Fruit fly (Drosophila melanogaster) whole organism, embryonic: ENCODE results near the gene Arpc4.

Experiments used
- Atf6 ChIP-seq: fragments of 200-800 bp; sonication (Bioruptor generic); IDR thresholded peaks from 2 replicates; pipeline ENCODE4 v1.3.6; 2022; ENCODE audit warnings: missing biosample characterization, missing genetic modification characterization
- CG11093 ChIP-seq: fragments of 200-800 bp; sonication (Bioruptor generic); IDR thresholded peaks from 3 replicates; pipeline ENCODE4 v1.3.6; 2022; ENCODE audit warnings: missing biosample characterization, missing genetic modification characterization
- CG11398 ChIP-seq: fragments of 200-800 bp; sonication (Bioruptor generic); optimal IDR thresholded peaks from 2 replicates; lab custom pipeline; 2016; ENCODE audit warnings: missing biosample characterization, missing genetic modification characterization
- CG12104 ChIP-seq: fragments of 200-800 bp; sonication (Bioruptor generic); optimal IDR thresholded peaks from 3 replicates; lab custom pipeline; 2016; ENCODE audit warnings: missing biosample characterization, missing genetic modification characterization
- CG12299 ChIP-seq: fragments of 200-800 bp; sonication (Bioruptor generic); optimal IDR thresholded peaks from 2 replicates; lab custom pipeline; 2018; ENCODE audit warnings: missing biosample characterization, mild to moderate bottlenecking, missing genetic modification characterization
- CG12942 ChIP-seq: fragments of 200-800 bp; sonication (Bioruptor generic); optimal IDR thresholded peaks from 3 replicates; lab custom pipeline; 2016; ENCODE audit warnings: missing biosample characterization, missing genetic modification characterization
- CG13624 ChIP-seq: fragments of 200-800 bp; sonication (Bioruptor generic); optimal IDR thresholded peaks from 2 replicates; lab custom pipeline; 2016; ENCODE audit warnings: missing biosample characterization, missing genetic modification characterization
- CG13775 ChIP-seq: fragments of 200-800 bp; sonication (Bioruptor generic); optimal IDR thresholded peaks from 3 replicates; lab custom pipeline; 2017; ENCODE audit warnings: missing biosample characterization, mild to moderate bottlenecking, missing genetic modification characterization
- CG17186 ChIP-seq: fragments of 200-800 bp; sonication (Bioruptor generic); optimal IDR thresholded peaks from 3 replicates; lab custom pipeline; 2017; ENCODE audit warnings: missing biosample characterization, missing genetic modification reagents, missing genetic modification characterization
- CG17802 ChIP-seq: fragments of 200-800 bp; sonication (Bioruptor generic); optimal IDR thresholded peaks from 2 replicates; lab custom pipeline; 2018; ENCODE audit warnings: missing biosample characterization, mild to moderate bottlenecking, missing genetic modification characterization, moderate library complexity
- CG18764 ChIP-seq: fragments of 200-800 bp; sonication (Bioruptor generic); optimal IDR thresholded peaks from 3 replicates; lab custom pipeline; 2016; ENCODE audit warnings: missing biosample characterization, missing genetic modification characterization
- CG30020 ChIP-seq: fragments of 200-800 bp; optimal IDR thresholded peaks from 2 replicates; lab custom pipeline; 2019; ENCODE audit warnings: missing biosample characterization, mild to moderate bottlenecking, missing genetic modification characterization, moderate library complexity
- CG32772 ChIP-seq: fragments of 200-800 bp; sonication (Bioruptor generic); IDR thresholded peaks from 2 replicates; pipeline ENCODE4 v1.3.6; 2022; ENCODE audit warnings: missing biosample characterization, missing genetic modification characterization
- CG3847 ChIP-seq: fragments of 200-800 bp; sonication (Bioruptor generic); IDR thresholded peaks from 2 replicates; pipeline ENCODE4 v1.3.6; 2022; ENCODE audit warnings: missing biosample characterization, missing genetic modification characterization
- CG6254 ChIP-seq: fragments of 200-800 bp; sonication (Bioruptor generic); optimal IDR thresholded peaks from 3 replicates; lab custom pipeline; 2017; ENCODE audit warnings: mild to moderate bottlenecking, missing biosample characterization, missing genetic modification reagents, missing genetic modification characterization
- CG7556 ChIP-seq: fragments of 200-800 bp; sonication (Bioruptor generic); optimal IDR thresholded peaks from 2 replicates; lab custom pipeline; 2017; ENCODE audit warnings: missing biosample characterization, mild to moderate bottlenecking, missing genetic modification characterization
- CG8388 ChIP-seq: fragments of 200-800 bp; sonication (Bioruptor generic); optimal IDR thresholded peaks from 2 replicates; lab custom pipeline; 2019; ENCODE audit warnings: missing biosample characterization, mild to moderate bottlenecking, missing genetic modification characterization, moderate library complexity
- CG8944 ChIP-seq: fragments of 200-800 bp; sonication (Bioruptor generic); optimal IDR thresholded peaks from 3 replicates; lab custom pipeline; 2016; ENCODE audit warnings: missing biosample characterization, missing genetic modification characterization
- CG9215 ChIP-seq: fragments of 200-800 bp; sonication (Bioruptor generic); IDR thresholded peaks from 2 replicates; pipeline ENCODE4 v1.3.6; 2022; ENCODE audit warnings: missing biosample characterization, missing genetic modification characterization
- CG9609 ChIP-seq: fragments of 200-800 bp; sonication (Bioruptor generic); optimal IDR thresholded peaks from 3 replicates; lab custom pipeline; 2016; ENCODE audit warnings: missing biosample characterization, missing genetic modification characterization
- CG9797 ChIP-seq: fragments of 200-800 bp; sonication (Bioruptor generic); optimal IDR thresholded peaks from 3 replicates; lab custom pipeline; 2018; ENCODE audit warnings: missing biosample characterization, mild to moderate bottlenecking, missing genetic modification characterization
- CG9817 ChIP-seq: fragments of 200-800 bp; sonication (Bioruptor generic); optimal IDR thresholded peaks from 2 replicates; lab custom pipeline; 2018; ENCODE audit warnings: missing biosample characterization, mild to moderate bottlenecking, missing genetic modification characterization, moderate library complexity
- Dp ChIP-seq: fragments of 200-800 bp; sonication (Bioruptor generic); optimal IDR thresholded peaks from 2 replicates; lab custom pipeline; 2018; ENCODE audit warnings: missing biosample characterization, mild to moderate bottlenecking, missing genetic modification characterization, moderate library complexity
- Ets65A ChIP-seq: fragments of 200-800 bp; sonication (Bioruptor generic); peaks from one replicate; lab custom pipeline; 2016; ENCODE audit warnings: missing biosample characterization, missing genetic modification characterization
- HLH54F ChIP-seq: fragments of 200-800 bp; sonication (Bioruptor generic); optimal IDR thresholded peaks from 3 replicates; lab custom pipeline; 2016; ENCODE audit warnings: missing biosample characterization, missing genetic modification characterization
- HmgZ ChIP-seq: fragments of 200-800 bp; sonication (Bioruptor generic); optimal IDR thresholded peaks from 2 replicates; lab custom pipeline; 2018; ENCODE audit warnings: missing biosample characterization, mild to moderate bottlenecking, missing genetic modification characterization
- Hr39 ChIP-seq: fragments of >200 bp; optimal IDR thresholded peaks from 2 replicates; lab custom pipeline; 2017
- Hr51 ChIP-seq, 2 experiments: fragments of 200-800 bp; sonication (Bioruptor generic); optimal IDR thresholded peaks; 2 replicates in 1 of 2; 3 replicates in 1 of 2; lab custom pipeline; 2016 to 2018; ENCODE audit warnings: missing biosample characterization in 2 of 2, missing genetic modification characterization in 2 of 2, mild to moderate bottlenecking in 1 of 2, moderate library complexity in 1 of 2
- Neu2 ChIP-seq: fragments of 200-800 bp; sonication (Bioruptor generic); optimal IDR thresholded peaks from 3 replicates; lab custom pipeline; 2016; ENCODE audit warnings: missing biosample characterization, missing genetic modification characterization, borderline replicate concordance
- Poxn ChIP-seq: fragments of 200-800 bp; sonication (Bioruptor generic); IDR thresholded peaks from 2 replicates; pipeline ENCODE4 v1.3.6; 2022; ENCODE audit warnings: missing biosample characterization, missing genetic modification characterization
- Rfx ChIP-seq: fragments of 200-800 bp; sonication (Bioruptor generic); IDR thresholded peaks from 2 replicates; pipeline ENCODE4 v1.3.6; 2022; ENCODE audit warnings: missing biosample characterization, missing genetic modification characterization
- TFAM ChIP-seq: fragments of 200-800 bp; sonication (Bioruptor generic); optimal IDR thresholded peaks from 2 replicates; lab custom pipeline; 2017; ENCODE audit warnings: missing biosample characterization, missing genetic modification characterization, inconsistent platforms
- Xbp1 ChIP-seq: fragments of 200-800 bp; sonication (Bioruptor generic); optimal IDR thresholded peaks from 3 replicates; lab custom pipeline; 2016; ENCODE audit warnings: missing biosample characterization, mild to moderate bottlenecking, missing genetic modification characterization
- bigmax ChIP-seq: fragments of 200-800 bp; sonication (Bioruptor generic); optimal IDR thresholded peaks from 2 replicates; lab custom pipeline; 2018; ENCODE audit warnings: missing biosample characterization, mild to moderate bottlenecking, missing genetic modification characterization
- br ChIP-seq: fragments of >200 bp; optimal IDR thresholded peaks from 2 replicates; lab custom pipeline; 2017
- bsh ChIP-seq, 2 experiments: fragments of 200-800 bp; sonication (Bioruptor generic); optimal IDR thresholded peaks; 2 replicates each; lab custom pipeline; 2017 to 2018; ENCODE audit warnings: mild to moderate bottlenecking in 2 of 2, missing biosample characterization in 2 of 2, missing genetic modification characterization in 2 of 2, moderate library complexity in 1 of 2
- cato ChIP-seq: fragments of 200-800 bp; sonication (Bioruptor generic); optimal IDR thresholded peaks from 2 replicates; lab custom pipeline; 2016; ENCODE audit warnings: missing biosample characterization, missing genetic modification characterization, borderline replicate concordance
- crc ChIP-seq: fragments of 200-800 bp; sonication (Bioruptor generic); optimal IDR thresholded peaks from 2 replicates; lab custom pipeline; 2016; ENCODE audit warnings: missing biosample characterization, missing genetic modification characterization
- dimm ChIP-seq: fragments of 200-800 bp; sonication (Bioruptor generic); IDR thresholded peaks from 2 replicates; pipeline ENCODE4 v1.3.6; 2022; ENCODE audit warnings: missing biosample characterization, missing genetic modification characterization
- ind ChIP-seq: fragments of 200-800 bp; sonication (Bioruptor generic); optimal IDR thresholded peaks from 3 replicates; lab custom pipeline; 2016; ENCODE audit warnings: missing biosample characterization, missing genetic modification characterization
- insv ChIP-seq, 2 experiments: fragments of 200-800 bp; sonication (Bioruptor generic); optimal IDR thresholded peaks; 3 replicates each; lab custom pipeline; 2016 to 2018; ENCODE audit warnings: missing biosample characterization in 2 of 2, missing genetic modification characterization in 2 of 2
- jumu ChIP-seq: fragments of 200-800 bp; sonication (Bioruptor generic); optimal IDR thresholded peaks from 3 replicates; lab custom pipeline; 2016; ENCODE audit warnings: missing biosample characterization, missing genetic modification characterization
- kay ChIP-seq: fragments of 200-800 bp; sonication (Bioruptor generic); optimal IDR thresholded peaks from 2 replicates; lab custom pipeline; 2016; ENCODE audit warnings: missing biosample characterization, missing genetic modification characterization
- nerfin-1 ChIP-seq: fragments of 200-800 bp; sonication (Bioruptor generic); optimal IDR thresholded peaks from 3 replicates; lab custom pipeline; 2019; ENCODE audit warnings: missing biosample characterization, mild to moderate bottlenecking, missing genetic modification characterization, moderate library complexity
- oc ChIP-seq: fragments of 200-800 bp; sonication (Bioruptor generic); optimal IDR thresholded peaks from 2 replicates; lab custom pipeline; 2018; ENCODE audit warnings: missing biosample characterization, mild to moderate bottlenecking, missing genetic modification characterization, moderate library complexity
- org-1 ChIP-seq: fragments of 200-800 bp; sonication (Bioruptor generic); optimal IDR thresholded peaks from 2 replicates; lab custom pipeline; 2017; ENCODE audit warnings: missing biosample characterization, missing genetic modification characterization
- prd ChIP-seq, 3 experiments: fragments of >200 bp in 2 of 3; fragments of 200-800 bp in 1 of 3; sonication (Bioruptor generic) in 1 of 3; optimal IDR thresholded peaks in 2 of 3; IDR thresholded peaks in 1 of 3; 2 replicates in 2 of 3; 3 replicates in 1 of 3; pipeline versions ENCODE4 v1.3.6 to Lab custom; 2017 to 2022; ENCODE audit warnings: missing biosample characterization in 1 of 3, missing genetic modification characterization in 1 of 3
- sd ChIP-seq: fragments of 200-800 bp; sonication (Bioruptor generic); optimal IDR thresholded peaks from 3 replicates; lab custom pipeline; 2018; ENCODE audit warnings: missing biosample characterization, mild to moderate bottlenecking, missing genetic modification characterization, moderate library complexity
- trem ChIP-seq: fragments of 200-800 bp; optimal IDR thresholded peaks from 3 replicates; lab custom pipeline; 2019; ENCODE audit warnings: missing biosample characterization, mild to moderate bottlenecking, missing genetic modification characterization, moderate library complexity
- trh ChIP-seq: fragments of 200-800 bp; sonication (Bioruptor generic); optimal IDR thresholded peaks from 2 replicates; lab custom pipeline; 2016; ENCODE audit warnings: missing biosample characterization, missing genetic modification characterization
- tx ChIP-seq: fragments of 200-800 bp; sonication (Bioruptor generic); optimal IDR thresholded peaks from 2 replicates; lab custom pipeline; 2016; ENCODE audit warnings: missing biosample characterization, missing genetic modification characterization

Gene Arpc4

DNA sequence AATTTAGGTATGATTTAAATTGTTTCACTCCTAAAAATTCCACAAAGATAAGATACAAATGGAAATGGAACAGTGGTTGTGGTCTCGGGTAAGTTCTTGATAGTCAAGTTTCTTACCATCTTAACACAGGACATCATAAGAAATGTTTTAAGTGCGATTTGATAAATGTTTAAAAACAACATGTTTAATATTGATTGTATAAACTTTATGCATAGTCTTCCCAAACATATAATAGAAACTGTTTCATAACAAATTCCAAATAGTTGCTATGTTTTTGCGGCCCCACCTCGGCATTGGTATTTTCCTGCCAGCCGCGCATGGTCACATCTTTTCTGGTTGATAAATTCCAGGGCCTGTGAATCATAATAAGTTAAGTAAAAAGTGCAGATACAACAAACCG is at the start of gene Arpc4 (continued):
- TF ChIP-seq CG9215 (GFP tag; lab: Robert Waterston, UW) (peak; percentile 40; the same call in 1 of the 2 replicates), CG12299 (tag; lab: Kevin White, UChicago) (peak; percentile 6), bsh (GFP tag; optimal IDR thresholded peaks at IDR 0.05; lab: Kevin White, UChicago) (peak in 1 of 2 experiments; percentile 55), CG8388 (peak; percentile 33), Xbp1 (GFP tag; lab: Kevin White, UChicago) (peak; percentile 62), sd (tag; lab: Kevin White, UChicago) (peak; percentile 94), nerfin-1 (tag; lab: Kevin White, UChicago) (peak; percentile 69), CG30020 (tag; lab: Kevin White, UChicago) (peak; percentile 81), CG12942 (GFP tag; lab: Kevin White, UChicago) (peak; percentile 37), CG18764 (GFP tag; lab: Kevin White, UChicago) (peak; percentile 17), bigmax (GFP tag; lab: Kevin White, UChicago) (no peak), org-1 (GFP tag; lab: Kevin White, UChicago) (no peak), insv (GFP tag; optimal IDR thresholded peaks at IDR 0.05; lab: Kevin White, UChicago) (no peak), CG3847 (GFP tag; lab: Robert Waterston, UW) (peak; percentile 68), CG17186 (peak; percentile 34), CG7556 (GFP tag; lab: Kevin White, UChicago) (peak; percentile 30), Atf6 (GFP tag; lab: Robert Waterston, UW) (peak; percentile 49; the same call in 1 of the 2 replicates), Neu2 (GFP tag; lab: Kevin White, UChicago) (no peak), CG6254 (no peak), crc (GFP tag; lab: Kevin White, UChicago) (peak; percentile 25), trh (GFP tag; lab: Kevin White, UChicago) (no peak), CG9817 (peak; percentile 56), dimm (GFP tag; lab: Robert Waterston, UW) (0 out of 2 replicates have a peak, but pooled peaks have one; percentile 19), CG12104 (GFP tag; lab: Kevin White, UChicago) (peak; percentile 22), br (no peak), TFAM (no peak), trem (tag; lab: Kevin White, UChicago) (peak; percentile 89), CG11093 (GFP tag; lab: Robert Waterston, UW) (0 out of 3 replicates have a peak, but pooled peaks have one; percentile 16), cato (peak; percentile 4), jumu (peak; percentile 33), Hr51 (GFP tag; optimal IDR thresholded peaks at IDR 0.05; lab: Kevin White, UChicago) (peak; percentile 39 to 54), Rfx (peak; percentile 82), HmgZ (peak; percentile 52), prd (optimal IDR thresholded peaks at IDR 0.05; lab: Kevin White, UChicago) (no peak), prd (GFP tag; IDR thresholded peaks at IDR 0.05; lab: Robert Waterston, UW) (peak; percentile 67; the same call in 2 of the 3 replicates), kay (GFP tag; lab: Kevin White, UChicago) (peak; percentile 57), Poxn (no peak), ind (peak; percentile 50), Ets65A (peak; percentile 90), CG13624 (GFP tag; lab: Kevin White, UChicago) (peak; percentile 54), CG32772 (GFP tag; lab: Robert Waterston, UW) (peak; percentile 49), oc (tag; lab: Kevin White, UChicago) (no peak), tx (GFP tag; lab: Kevin White, UChicago) (peak; percentile 42), CG9797 (peak; percentile 79), HLH54F (GFP tag; lab: Kevin White, UChicago) (peak; percentile 61), CG9609 (GFP tag; lab: Kevin White, UChicago) (peak; percentile 39), Dp (GFP tag; lab: Kevin White, UChicago) (peak; percentile 29), CG8944 (GFP tag; lab: Kevin White, UChicago) (peak; percentile 22), Hr39 (no peak), CG11398 (GFP tag; lab: Kevin White, UChicago) (peak; percentile 7), CG13775 (GFP tag; lab: Kevin White, UChicago) (peak; percentile 33), CG17802 (tag; lab: Kevin White, UChicago) (no peak)
